Worm (Caenorhabditis elegans) whole organism, L4 larva: ENCODE measurements around the gene hil-4.

Experiments used
- F49E8.2 ChIP-seq: sonication (generic microtip); optimal IDR thresholded peaks from 2 replicates; lab custom pipeline; 2016; ENCODE audit warnings: missing compliant biosample characterization, mild to moderate bottlenecking, missing genetic modification characterization, borderline replicate concordance
- T26A8.4 ChIP-seq: fragments of 200-800 bp; sonication (Bioruptor generic); IDR thresholded peaks from 2 replicates; pipeline ENCODE4 v1.3.6; 2022; ENCODE audit warnings: missing genetic modification characterization, missing compliant biosample characterization
- lin-13 ChIP-seq: fragments of 150-350 bp; optimal IDR thresholded peaks from 2 replicates; lab custom pipeline; 2014; ENCODE audit warnings: missing biosample characterization, missing genetic modification reagents, missing genetic modification characterization
- lin-39 ChIP-seq: fragments of 150-350 bp; optimal IDR thresholded peaks from 2 replicates; lab custom pipeline; 2014; ENCODE audit warnings: missing biosample characterization, missing genetic modification reagents, missing genetic modification characterization
- lsy-2 ChIP-seq, 2 experiments: fragments of 150-350 bp in 1 of 2; sonication (generic microtip) in 1 of 2; optimal IDR thresholded peaks; 2 replicates each; lab custom pipeline; 2014 to 2017; ENCODE audit warnings: missing biosample characterization in 2 of 2, missing genetic modification characterization in 2 of 2
- mep-1 ChIP-seq: fragments of 150-350 bp; sonication (generic microtip); optimal IDR thresholded peaks from 3 replicates; lab custom pipeline; 2014; ENCODE audit warnings: missing biosample characterization, missing genetic modification characterization
- nhr-111 ChIP-seq: fragments of 200-800 bp; sonication (Bioruptor generic); optimal IDR thresholded peaks from 2 replicates; lab custom pipeline; 2018; ENCODE audit warnings: mild to moderate bottlenecking, missing genetic modification characterization, missing compliant biosample characterization
- nhr-76 ChIP-seq: fragments of 150-350 bp; optimal IDR thresholded peaks from 2 replicates; lab custom pipeline; 2014; ENCODE audit warnings: missing biosample characterization, missing genetic modification characterization
- nhr-77 ChIP-seq: fragments of 150-350 bp; optimal IDR thresholded peaks from 2 replicates; lab custom pipeline; 2014; ENCODE audit warnings: missing biosample characterization, missing genetic modification characterization
- pha-4 ChIP-seq, 2 experiments: fragments of 150-350 bp in 1 of 2; fragments of 200-800 bp in 1 of 2; sonication (Bioruptor generic) in 1 of 2; IDR thresholded peaks in 1 of 2; optimal IDR thresholded peaks in 1 of 2; 2 replicates each; pipeline versions ENCODE4 v1.3.6 to Lab custom; 2014 to 2022; ENCODE audit warnings: missing genetic modification characterization in 2 of 2, missing genetic modification reagents in 2 of 2, missing biosample characterization in 1 of 2, missing compliant biosample characterization in 1 of 2
- skn-1 ChIP-seq: fragments of 150-350 bp; optimal IDR thresholded peaks from 2 replicates; lab custom pipeline; 2014; ENCODE audit warnings: missing biosample characterization, missing genetic modification characterization
- spr-3 ChIP-seq: fragments of 200-800 bp; sonication (Bioruptor generic); optimal IDR thresholded peaks from 2 replicates; lab custom pipeline; 2018; ENCODE audit warnings: mild to moderate bottlenecking, missing genetic modification characterization, missing compliant biosample characterization
- unc-39 ChIP-seq: sonication (generic microtip); optimal IDR thresholded peaks from 2 replicates; lab custom pipeline; 2017; ENCODE audit warnings: missing biosample characterization, missing genetic modification characterization

DNA sequence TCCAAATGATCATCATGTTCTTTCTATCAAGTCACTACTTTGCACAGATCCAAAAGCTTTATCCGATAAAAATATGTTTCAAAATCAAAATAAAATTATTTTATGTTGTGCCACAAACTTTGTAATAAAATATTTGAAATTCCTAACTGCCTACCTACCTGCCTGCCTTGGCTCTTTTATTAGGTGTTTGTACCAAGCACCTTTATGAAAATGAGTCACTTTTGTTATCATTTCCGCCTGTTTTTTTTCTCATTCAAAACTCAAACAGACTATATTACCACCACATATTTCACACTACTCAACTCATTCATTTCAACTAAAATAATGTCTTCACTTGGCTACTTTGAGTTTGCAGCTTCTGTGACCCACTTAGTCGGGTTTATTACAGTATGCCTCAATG lies 29.7 kb upstream of the hil-4 start, which contains the start of gene F39G3.4:
- TF ChIP-seq F49E8.2 (tag; lab: Kevin White, UChicago), result no peak
- TF ChIP-seq mep-1 (tag; lab: Kevin White, UChicago), result no peak
- no peak for TF ChIP-seq lin-13
- no peak for TF ChIP-seq pha-4 (GFP tag; IDR thresholded peaks at IDR 0.05; lab: Robert Waterston, UW)
- TF ChIP-seq pha-4 (tag; optimal IDR thresholded peaks at IDR 0.05; lab: Kevin White, UChicago), result no peak
- TF ChIP-seq lin-39 (tag; lab: Kevin White, UChicago), result no peak
- TF ChIP-seq unc-39, result no peak
- TF ChIP-seq skn-1 (tag; lab: Kevin White, UChicago), result no peak
- no peak for TF ChIP-seq T26A8.4
- no peak for TF ChIP-seq spr-3
- no peak for TF ChIP-seq lsy-2 (tag; optimal IDR thresholded peaks at IDR 0.05; lab: Kevin White, UChicago)
- TF ChIP-seq nhr-76, result no peak
- no peak for TF ChIP-seq nhr-77 (tag; lab: Kevin White, UChicago)
- no peak for TF ChIP-seq nhr-111 (GFP tag; lab: Kevin White, UChicago)
